Fruit fly (Drosophila melanogaster) whole organism, embryonic: Measurements from ENCODE around the gene CG16953.
A peak's percentile ranks its signal among the peaks of the same experiment; 100 is the strongest.

ENCODE experiments used
- BtbVII ChIP-seq: fragments of 200-800 bp; sonication (Bioruptor generic); optimal IDR thresholded peaks from 3 replicates; lab custom pipeline; 2017; ENCODE audit warnings: missing biosample characterization, mild to moderate bottlenecking, missing genetic modification characterization
- C15 ChIP-seq: fragments of 200-800 bp; sonication (Bioruptor generic); IDR thresholded peaks from 3 replicates; pipeline ENCODE4 v1.3.6; 2022; ENCODE audit warnings: missing biosample characterization, missing genetic modification characterization
- CG10209 ChIP-seq: fragments of 200-800 bp; sonication (Bioruptor generic); optimal IDR thresholded peaks from 3 replicates; lab custom pipeline; 2017; ENCODE audit warnings: missing biosample characterization, mild to moderate bottlenecking, missing genetic modification characterization, missing genetic modification reagents
- CG10267 ChIP-seq: fragments of 200-800 bp; sonication (Bioruptor generic); optimal IDR thresholded peaks from 2 replicates; lab custom pipeline; 2018; ENCODE audit warnings: missing biosample characterization, mild to moderate bottlenecking, missing genetic modification characterization, moderate library complexity
- CG10979 ChIP-seq: fragments of 200-800 bp; sonication (Bioruptor generic); optimal IDR thresholded peaks from 2 replicates; lab custom pipeline; 2018; ENCODE audit warnings: missing biosample characterization, mild to moderate bottlenecking, missing genetic modification characterization, moderate library complexity
- CG11504 ChIP-seq: fragments of 200-800 bp; sonication (Bioruptor generic); optimal IDR thresholded peaks from 3 replicates; lab custom pipeline; 2019; ENCODE audit warnings: missing biosample characterization, mild to moderate bottlenecking, missing genetic modification characterization, moderate library complexity
- CG1647 ChIP-seq: fragments of 200-800 bp; sonication (Bioruptor generic); optimal IDR thresholded peaks from 3 replicates; lab custom pipeline; 2016; ENCODE audit warnings: missing biosample characterization, missing genetic modification characterization
- CG18262 ChIP-seq: fragments of 200-800 bp; optimal IDR thresholded peaks from 3 replicates; lab custom pipeline; 2019; ENCODE audit warnings: missing biosample characterization, mild to moderate bottlenecking, missing genetic modification characterization, moderate library complexity
- CG18476 ChIP-seq: fragments of 200-800 bp; sonication (Bioruptor generic); optimal IDR thresholded peaks from 2 replicates; lab custom pipeline; 2016; ENCODE audit warnings: missing biosample characterization, mild to moderate bottlenecking, missing genetic modification characterization
- CG2129 ChIP-seq: fragments of 200-800 bp; sonication (Bioruptor generic); IDR thresholded peaks from 2 replicates; pipeline ENCODE4 v1.3.6; 2022; ENCODE audit warnings: missing biosample characterization, missing genetic modification characterization; ENCODE audit not compliant: partially characterized antibody
- CG5180 ChIP-seq: fragments of 200-800 bp; sonication (Bioruptor generic); optimal IDR thresholded peaks from 3 replicates; lab custom pipeline; 2017; ENCODE audit warnings: missing biosample characterization, missing genetic modification characterization, mild to moderate bottlenecking, moderate library complexity, missing genetic modification reagents
- CG6254 ChIP-seq: fragments of 200-800 bp; sonication (Bioruptor generic); optimal IDR thresholded peaks from 3 replicates; lab custom pipeline; 2017; ENCODE audit warnings: mild to moderate bottlenecking, missing biosample characterization, missing genetic modification reagents, missing genetic modification characterization
- CG6689 ChIP-seq: fragments of 200-800 bp; sonication (Bioruptor generic); IDR thresholded peaks from 2 replicates; pipeline ENCODE4 v1.3.6; 2022; ENCODE audit warnings: missing biosample characterization, missing genetic modification characterization
- CG6765 ChIP-seq: fragments of 200-800 bp; sonication (Bioruptor generic); optimal IDR thresholded peaks from 3 replicates; lab custom pipeline; 2017; ENCODE audit warnings: missing biosample characterization, mild to moderate bottlenecking, missing genetic modification characterization
- CG7556 ChIP-seq: fragments of 200-800 bp; sonication (Bioruptor generic); optimal IDR thresholded peaks from 2 replicates; lab custom pipeline; 2017; ENCODE audit warnings: missing biosample characterization, mild to moderate bottlenecking, missing genetic modification characterization
- CG8089 ChIP-seq: fragments of 200-800 bp; sonication (Bioruptor generic); optimal IDR thresholded peaks from 3 replicates; lab custom pipeline; 2016; ENCODE audit warnings: missing biosample characterization, missing genetic modification characterization
- D19B ChIP-seq: fragments of 200-800 bp; sonication (Bioruptor generic); optimal IDR thresholded peaks from 2 replicates; lab custom pipeline; 2017; ENCODE audit warnings: missing biosample characterization, mild to moderate bottlenecking, missing genetic modification characterization
- Dip2 ChIP-seq: fragments of 200-800 bp; sonication (Bioruptor generic); IDR thresholded peaks from 2 replicates; pipeline ENCODE4 v1.3.6; 2022; ENCODE audit warnings: missing biosample characterization, missing genetic modification characterization
- Eip74EF ChIP-seq, 2 experiments: fragments of 200-800 bp in 1 of 2; fragments of >200 bp in 1 of 2; sonication (Bioruptor generic) in 1 of 2; optimal IDR thresholded peaks; 2 replicates each; lab custom pipeline; 2017 to 2019; ENCODE audit warnings: missing biosample characterization in 2 of 2, missing genetic modification characterization in 2 of 2, mild to moderate bottlenecking in 1 of 2, moderate library complexity in 1 of 2
- HLH3B ChIP-seq: fragments of 200-800 bp; sonication (Bioruptor generic); IDR thresholded peaks from 2 replicates; pipeline ENCODE4 v1.3.6; 2022; ENCODE audit warnings: missing biosample characterization, missing genetic modification characterization
- HLH4C ChIP-seq: fragments of 200-800 bp; sonication (Bioruptor generic); IDR thresholded peaks from 3 replicates; pipeline ENCODE4 v1.3.6; 2022; ENCODE audit warnings: missing biosample characterization, missing genetic modification characterization; ENCODE audit not compliant: partially characterized antibody
- Hmr ChIP-seq: fragments of 200-800 bp; sonication (Bioruptor generic); optimal IDR thresholded peaks from 3 replicates; lab custom pipeline; 2017; ENCODE audit warnings: mild to moderate bottlenecking, missing biosample characterization, missing genetic modification reagents, missing genetic modification characterization
- Nf-YB ChIP-seq: fragments of 200-800 bp; sonication (Bioruptor generic); optimal IDR thresholded peaks from 3 replicates; lab custom pipeline; 2019; ENCODE audit warnings: missing biosample characterization, mild to moderate bottlenecking, missing genetic modification characterization, moderate library complexity
- Scr ChIP-seq: fragments of 200-800 bp; sonication (Bioruptor generic); IDR thresholded peaks from 2 replicates; pipeline ENCODE4 v1.3.6; 2022; ENCODE audit warnings: missing biosample characterization, missing genetic modification characterization; ENCODE audit not compliant: partially characterized antibody
- Sin3A ChIP-seq: fragments of >200 bp; optimal IDR thresholded peaks from 2 replicates; lab custom pipeline; 2018
- abd-A ChIP-seq: fragments of 200-800 bp; sonication (Bioruptor generic); optimal IDR thresholded peaks from 3 replicates; lab custom pipeline; 2019; ENCODE audit warnings: missing biosample characterization, mild to moderate bottlenecking, missing genetic modification characterization, moderate library complexity
- amos ChIP-seq: fragments of 200-800 bp; sonication (Bioruptor generic); IDR thresholded peaks from 2 replicates; pipeline ENCODE4 v1.3.6; 2022; ENCODE audit warnings: missing biosample characterization, missing genetic modification characterization; ENCODE audit not compliant: partially characterized antibody
- bcd ChIP-seq: fragments of 200-800 bp; sonication (Bioruptor generic); optimal IDR thresholded peaks from 2 replicates; lab custom pipeline; 2017; ENCODE audit warnings: missing biosample characterization, mild to moderate bottlenecking, missing genetic modification characterization
- bowl ChIP-seq: fragments of 200-800 bp; sonication (Bioruptor generic); IDR thresholded peaks from 2 replicates; pipeline ENCODE4 v1.3.6; 2022; ENCODE audit warnings: missing biosample characterization, missing genetic modification characterization
- cato ChIP-seq: fragments of 200-800 bp; sonication (Bioruptor generic); optimal IDR thresholded peaks from 2 replicates; lab custom pipeline; 2016; ENCODE audit warnings: missing biosample characterization, missing genetic modification characterization, borderline replicate concordance
- chinmo ChIP-seq: fragments of 200-800 bp; sonication (Bioruptor generic); IDR thresholded peaks from 4 replicates; pipeline ENCODE4 v1.3.6; 2022; ENCODE audit warnings: missing biosample characterization, missing genetic modification characterization; ENCODE audit not compliant: partially characterized antibody
- ci ChIP-seq: fragments of 200-800 bp; sonication (Bioruptor generic); IDR thresholded peaks from 3 replicates; pipeline ENCODE4 v1.3.6; 2022; ENCODE audit warnings: missing biosample characterization, missing genetic modification characterization
- crc ChIP-seq: fragments of 200-800 bp; sonication (Bioruptor generic); optimal IDR thresholded peaks from 2 replicates; lab custom pipeline; 2016; ENCODE audit warnings: missing biosample characterization, missing genetic modification characterization
- fd3F ChIP-seq: fragments of 200-800 bp; sonication (Bioruptor generic); optimal IDR thresholded peaks from 2 replicates; lab custom pipeline; 2018; ENCODE audit warnings: missing biosample characterization, mild to moderate bottlenecking, missing genetic modification characterization, moderate library complexity
- fu2 ChIP-seq: fragments of 200-800 bp; sonication (Bioruptor generic); optimal IDR thresholded peaks from 2 replicates; lab custom pipeline; 2016; ENCODE audit warnings: missing biosample characterization, missing genetic modification characterization
- grn ChIP-seq: fragments of 200-800 bp; sonication (Bioruptor generic); optimal IDR thresholded peaks from 3 replicates; lab custom pipeline; 2017; ENCODE audit warnings: missing biosample characterization, missing genetic modification characterization
- insv ChIP-seq, 2 experiments: fragments of 200-800 bp; sonication (Bioruptor generic); optimal IDR thresholded peaks; 3 replicates each; lab custom pipeline; 2016 to 2018; ENCODE audit warnings: missing biosample characterization in 2 of 2, missing genetic modification characterization in 2 of 2
- mam ChIP-seq: fragments of 200-800 bp; sonication (Bioruptor generic); optimal IDR thresholded peaks from 3 replicates; lab custom pipeline; 2016; ENCODE audit warnings: missing biosample characterization, missing genetic modification characterization
- nerfin-1 ChIP-seq: fragments of 200-800 bp; sonication (Bioruptor generic); optimal IDR thresholded peaks from 3 replicates; lab custom pipeline; 2019; ENCODE audit warnings: missing biosample characterization, mild to moderate bottlenecking, missing genetic modification characterization, moderate library complexity
- phol ChIP-seq: fragments of 200-800 bp; sonication (Bioruptor generic); optimal IDR thresholded peaks from 3 replicates; lab custom pipeline; 2018; ENCODE audit warnings: missing biosample characterization, mild to moderate bottlenecking, missing genetic modification characterization, moderate library complexity
- repo ChIP-seq: fragments of 200-800 bp; sonication (Bioruptor generic); optimal IDR thresholded peaks from 2 replicates; lab custom pipeline; 2016; ENCODE audit warnings: missing biosample characterization, missing genetic modification characterization
- rib ChIP-seq: fragments of 200-800 bp; sonication (Bioruptor generic); IDR thresholded peaks from 2 replicates; pipeline ENCODE4 v1.3.6; 2022; ENCODE audit warnings: missing biosample characterization, missing genetic modification characterization
- ssp ChIP-seq: fragments of 200-800 bp; sonication (Bioruptor generic); IDR thresholded peaks from 2 replicates; pipeline ENCODE4 v1.3.6; 2022; ENCODE audit warnings: missing biosample characterization, missing genetic modification characterization
- tup ChIP-seq: fragments of 200-800 bp; sonication (Bioruptor generic); optimal IDR thresholded peaks from 2 replicates; lab custom pipeline; 2016; ENCODE audit warnings: missing biosample characterization, mild to moderate bottlenecking, missing genetic modification characterization, moderate library complexity
- unpg ChIP-seq: fragments of 200-800 bp; sonication (Bioruptor generic); optimal IDR thresholded peaks from 3 replicates; lab custom pipeline; 2018; ENCODE audit warnings: missing biosample characterization, mild to moderate bottlenecking, missing genetic modification characterization, moderate library complexity
- wdn ChIP-seq: fragments of 200-800 bp; sonication (Bioruptor generic); IDR thresholded peaks from 2 replicates; pipeline ENCODE4 v1.3.6; 2022; ENCODE audit warnings: missing biosample characterization, missing genetic modification characterization
- zf30C ChIP-seq: fragments of 200-800 bp; sonication (Bioruptor generic); optimal IDR thresholded peaks from 3 replicates; lab custom pipeline; 2018; ENCODE audit warnings: missing biosample characterization, mild to moderate bottlenecking, missing genetic modification characterization

The CG16953 gene

DNA sequence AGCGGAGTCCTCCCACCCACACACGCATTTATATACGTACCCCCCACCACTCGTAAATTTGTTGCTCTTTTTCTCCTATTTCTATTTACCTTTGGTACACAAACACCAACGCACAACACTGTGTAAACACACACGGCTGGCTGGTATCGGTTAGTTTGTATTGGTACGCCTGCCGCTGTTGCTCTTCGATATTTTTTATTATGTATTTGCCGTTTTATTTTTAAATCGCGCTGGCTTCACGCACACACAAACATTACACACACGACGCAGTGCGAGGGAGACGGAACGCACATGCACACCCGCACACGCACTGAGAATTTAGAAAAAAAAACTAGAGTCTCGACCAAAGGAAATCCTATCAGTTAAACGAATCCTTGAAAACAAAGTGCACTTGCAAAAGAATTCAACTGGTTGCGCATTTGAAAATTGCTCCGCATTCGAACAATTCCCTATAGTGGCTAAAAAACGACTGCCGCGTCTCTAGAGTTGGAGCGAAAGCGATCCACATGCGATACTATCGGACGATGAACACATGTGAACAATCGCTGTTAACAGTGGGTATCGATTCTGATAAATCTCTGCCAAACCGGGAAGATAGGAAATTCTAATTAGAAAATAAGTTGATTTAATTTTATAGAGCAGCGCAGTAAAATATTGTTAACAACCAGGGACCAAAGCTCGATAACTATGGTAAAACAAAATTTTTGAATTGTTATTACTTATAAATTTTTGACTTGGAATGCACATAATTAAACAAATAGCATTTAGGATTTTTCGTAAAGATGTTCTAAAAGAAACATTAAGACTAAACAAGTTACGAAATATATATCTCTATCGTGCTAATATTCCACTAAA lies 34.8 kb downstream of the CG16953 start (continued):
- peak; percentile 95 for TF ChIP-seq Scr (GFP tag; lab: Robert Waterston, UW)
- peak; percentile 23 for TF ChIP-seq CG1647 (GFP tag; lab: Kevin White, UChicago)
- TF ChIP-seq zf30C: no peak
- TF ChIP-seq CG18262 (tag; lab: Kevin White, UChicago): no peak
- peak; percentile 42 for TF ChIP-seq crc (GFP tag; lab: Kevin White, UChicago)
- TF ChIP-seq cato (GFP tag; lab: Kevin White, UChicago): no peak
- TF ChIP-seq Hmr (GFP tag; lab: Kevin White, UChicago): peak; percentile 73
- peak; percentile 67 for TF ChIP-seq grn (GFP tag; lab: Kevin White, UChicago)
- TF ChIP-seq abd-A (tag; lab: Kevin White, UChicago): peak; percentile 69
- peak; percentile 80 for TF ChIP-seq CG2129 (GFP tag; lab: Robert Waterston, UW)
- no peak for TF ChIP-seq bowl (GFP tag; lab: Robert Waterston, UW)
- peak; percentile 49 for TF ChIP-seq Sin3A (lab: Kevin White, UChicago)
- peak; percentile 99 for TF ChIP-seq amos (GFP tag; lab: Robert Waterston, UW)
- TF ChIP-seq wdn (GFP tag; lab: Robert Waterston, UW): no peak
- TF ChIP-seq D19B (GFP tag; lab: Kevin White, UChicago): peak; percentile 25
- TF ChIP-seq chinmo (GFP tag; lab: Robert Waterston, UW): peak; percentile 98
- TF ChIP-seq ssp (GFP tag; lab: Robert Waterston, UW): no peak; the same call in 1 of the 2 replicates
- peak; percentile 75 for TF ChIP-seq nerfin-1
- TF ChIP-seq unpg: peak; percentile 73
- peak; percentile 70; the same call in 1 of the 2 replicates for TF ChIP-seq HLH3B (GFP tag; lab: Robert Waterston, UW)
- no peak for TF ChIP-seq mam
- TF ChIP-seq CG6689 (GFP tag; lab: Robert Waterston, UW): peak; percentile 24; the same call in 1 of the 2 replicates
- TF ChIP-seq fu2 (GFP tag; lab: Kevin White, UChicago): peak; percentile 17
- TF ChIP-seq Dip2 (GFP tag; lab: Robert Waterston, UW): no peak
- TF ChIP-seq Nf-YB (GFP tag; lab: Kevin White, UChicago): peak; percentile 65
- TF ChIP-seq CG5180: peak; percentile 90
- peak; percentile 69 for TF ChIP-seq CG6254 (GFP tag; lab: Kevin White, UChicago)
- TF ChIP-seq C15 (GFP tag; lab: Robert Waterston, UW): no peak; the same call in 2 of the 3 replicates
- no peak for TF ChIP-seq CG10979 (tag; lab: Kevin White, UChicago)
- TF ChIP-seq rib (GFP tag; lab: Robert Waterston, UW): peak; percentile 62
- no peak for TF ChIP-seq phol (tag; lab: Kevin White, UChicago)
- TF ChIP-seq HLH4C: peak; percentile 91
- peak in 1 of 2 experiments; percentile 67 for TF ChIP-seq Eip74EF (GFP tag; optimal IDR thresholded peaks at IDR 0.05; lab: Kevin White, UChicago)
- TF ChIP-seq CG11504 (tag; lab: Kevin White, UChicago): no peak
- no peak for TF ChIP-seq CG18476 (GFP tag; lab: Kevin White, UChicago)
- peak; percentile 24 for TF ChIP-seq CG8089 (GFP tag; lab: Kevin White, UChicago)
- peak; percentile 42 for TF ChIP-seq repo (GFP tag; lab: Kevin White, UChicago)
- peak; percentile 77 for TF ChIP-seq CG6765 (GFP tag; lab: Kevin White, UChicago)
- peak; percentile 41 for TF ChIP-seq fd3F (GFP tag; lab: Kevin White, UChicago)
- TF ChIP-seq tup: peak; percentile 44
- peak; percentile 3 for TF ChIP-seq CG10267 (tag; lab: Kevin White, UChicago)
- TF ChIP-seq insv (GFP tag; optimal IDR thresholded peaks at IDR 0.05; lab: Kevin White, UChicago): peak; percentile 72 to 96
- peak; percentile 79 for TF ChIP-seq CG10209 (GFP tag; lab: Kevin White, UChicago)
- peak; percentile 8 for TF ChIP-seq CG7556 (GFP tag; lab: Kevin White, UChicago)
- TF ChIP-seq BtbVII (GFP tag; lab: Kevin White, UChicago): peak; percentile 81
- TF ChIP-seq ci (GFP tag; lab: Robert Waterston, UW): peak; percentile 87
- TF ChIP-seq bcd (GFP tag; lab: Kevin White, UChicago): peak; percentile 47
